Fruit fly (Drosophila melanogaster): Measurements from ENCODE around the gene ana1.

DNA sequence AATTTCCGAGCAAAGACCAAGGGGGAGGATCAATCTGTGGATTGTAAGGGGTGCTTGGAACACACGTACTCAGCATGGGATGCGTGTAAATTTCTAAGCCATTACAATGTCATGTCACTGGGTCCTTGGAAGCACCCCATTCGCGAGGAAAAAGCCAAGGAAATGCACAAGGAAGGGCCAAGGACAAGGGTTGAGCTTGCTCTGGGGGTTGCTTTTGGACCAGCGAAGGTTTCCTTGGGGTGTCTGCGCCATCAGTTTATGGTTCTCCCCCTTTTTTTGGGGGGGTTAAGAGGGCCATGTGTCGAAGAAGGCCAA lies 50.5 kb downstream of the ana1 start:
- TF ChIP-seq Clk (GFP tag; optimal IDR thresholded peaks at IDR 0.05) (no peak), tj (GFP tag; optimal IDR thresholded peaks at IDR 0.05) (no peak), bab1 (GFP tag; optimal IDR thresholded peaks at IDR 0.05) (no peak), CG7101 (tag; optimal IDR thresholded peaks at IDR 0.05) (no peak), pad (GFP tag; optimal IDR thresholded peaks at IDR 0.05) (no peak), kay (GFP tag; ENCODE audit: borderline replicate concordance) (no peak), CG12768 (GFP tag; optimal IDR thresholded peaks at IDR 0.05) (no peak), Hr96 (GFP tag; optimal IDR thresholded peaks at IDR 0.05) (no peak), cnc (optimal IDR thresholded peaks at IDR 0.05) (no peak), Mnt (GFP tag; optimal IDR thresholded peaks at IDR 0.05) (no peak), CG14711 (tag; optimal IDR thresholded peaks at IDR 0.05) (no peak)

Measured in whole organism, adult.